Fruit fly (Drosophila melanogaster) S2 (cell line): ENCODE data around the gene Rrp45.

Experiments
- CG8478 ChIP-seq: fragments of >200 bp; optimal IDR thresholded peaks from 2 replicates; lab custom pipeline; 2018
- CTCF ChIP-seq, 2 experiments: fragments of >200 bp; optimal IDR thresholded peaks; 2 replicates each; lab custom pipeline; 2018

The Rrp45 gene

dm6 chrX:16742547-16742946, 48.5 kb downstream of the Rrp45 start, which contains the start of gene Twdlalpha:
Twdlalpha (plus strand) TSS chrX:16742847.
- no peak for TF ChIP-seq CTCF (optimal IDR thresholded peaks at IDR 0.05; lab: Kevin White, UChicago)
- no peak for TF ChIP-seq CG8478 (lab: Kevin White, UChicago)

dm6 chrX:16740606-16741005, 50.5 kb downstream of the Rrp45 start, which contains the start of gene CG32568:
CG32568 (plus strand) TSS chrX:16740906.
- TF ChIP-seq CTCF (optimal IDR thresholded peaks at IDR 0.05; lab: Kevin White, UChicago), result no peak
- TF ChIP-seq CG8478 (lab: Kevin White, UChicago), result no peak
